Worm (Caenorhabditis elegans): ENCODE results near the gene R09H3.2.

Gene R09H3.2

ce11 chrX:1643442-1644096 is 21.3 kb downstream of the R09H3.2 start (continued):
- no peak for TF ChIP-seq Y79H2A.3 (GFP tag; conservative IDR thresholded peaks at IDR 0.05)
- no peak for TF ChIP-seq die-1 (tag; optimal IDR thresholded peaks at IDR 0.05)
- TF ChIP-seq bed-2 (GFP tag; IDR thresholded peaks at IDR 0.05): no peak
- TF ChIP-seq unc-130 (GFP tag; optimal IDR thresholded peaks at IDR 0.05): no peak
- TF ChIP-seq attf-3 (GFP tag; conservative IDR thresholded peaks at IDR 0.05): no peak
- no peak for TF ChIP-seq attf-6 (GFP tag; IDR thresholded peaks at IDR 0.05)
- TF ChIP-seq xnd-1 (tag; optimal IDR thresholded peaks at IDR 0.05): no peak
- peak in 1 of 3 experiments; percentile 35 for TF ChIP-seq lin-35 (GFP tag; optimal IDR thresholded peaks at IDR 0.05)
- no peak for TF ChIP-seq hlh-26 (GFP tag; conservative IDR thresholded peaks at IDR 0.05)
- TF ChIP-seq somi-1 (GFP tag; optimal IDR thresholded peaks at IDR 0.05): peak; percentile 2
- no peak for TF ChIP-seq nhr-120 (GFP tag; IDR thresholded peaks at IDR 0.05)
- no peak for TF ChIP-seq Y95B8A.8 (GFP tag; IDR thresholded peaks at IDR 0.05)
- TF ChIP-seq lir-1 (GFP tag; conservative IDR thresholded peaks at IDR 0.05): no peak
- TF ChIP-seq F37B4.10 (GFP tag; IDR thresholded peaks at IDR 0.05): no peak
- TF ChIP-seq madf-3 (GFP tag; IDR thresholded peaks at IDR 0.05): no peak
- peak; percentile 34 for TF ChIP-seq snpc-1.1 (tag; optimal IDR thresholded peaks at IDR 0.05; ENCODE audit: insufficient read depth)
- TF ChIP-seq nfya-1 (tag; optimal IDR thresholded peaks at IDR 0.05; ENCODE audit: borderline replicate concordance, insufficient read depth): no peak
- TF ChIP-seq zim-3 (tag; optimal IDR thresholded peaks at IDR 0.05): no peak
- no peak for TF ChIP-seq dox-1 (GFP tag; IDR thresholded peaks at IDR 0.05)
- peak; percentile 75 for TF ChIP-seq rpc-1 (optimal IDR thresholded peaks at IDR 0.05)
- peak; percentile 87 for TF ChIP-seq rpc-1 (tag; optimal IDR thresholded peaks at IDR 0.05)
- TF ChIP-seq atf-7 (tag; optimal IDR thresholded peaks at IDR 0.05): no peak

- TF ChIP-seq ceh-91 (GFP tag; IDR thresholded peaks at IDR 0.05) (no peak), snpc-4 (GFP tag; optimal IDR thresholded peaks at IDR 0.05) (no peak), snpc-4 (tag; optimal IDR thresholded peaks at IDR 0.05) (peak in 2 of 4 experiments; percentile 21 to 52), T07F8.4 (tag; optimal IDR thresholded peaks at IDR 0.05) (no peak)
Observed at ce11 chrX:1630881-1631516, 33.8 kb downstream of the R09H3.2 start, which contains the start of gene ZK380.2. Gene ZK380.2 (plus strand): TSS chrX:1631466.

ce11 chrX:1629746-1630145 is 35.1 kb downstream of the R09H3.2 start:
- peak; percentile 40 for TF ChIP-seq rpc-1 (optimal IDR thresholded peaks at IDR 0.05)
- TF ChIP-seq rpc-1 (tag; optimal IDR thresholded peaks at IDR 0.05): peak; percentile 70
- TF ChIP-seq tbp1 (GFP tag; optimal IDR thresholded peaks at IDR 0.05): peak; percentile 77
- TF ChIP-seq B0261.1 (tag; optimal IDR thresholded peaks at IDR 0.05): peak; percentile 40
- TF ChIP-seq ztf-3 (GFP tag; optimal IDR thresholded peaks at IDR 0.05): no peak
- TF ChIP-seq ztf-25 (GFP tag; IDR thresholded peaks at IDR 0.05): no peak
- TF ChIP-seq lin-26 (GFP tag; IDR thresholded peaks at IDR 0.05): peak; percentile 28; the same call in 1 of the 2 replicates
- peak; percentile 10 for TF ChIP-seq him-1 (tag; optimal IDR thresholded peaks at IDR 0.05)
- no peak for TF ChIP-seq D2030.7 (GFP tag; IDR thresholded peaks at IDR 0.05)
- TF ChIP-seq Y95B8A.8 (GFP tag; IDR thresholded peaks at IDR 0.05): no peak

ce11 chrX:1627837-1628236 is 37.0 kb downstream of the R09H3.2 start, which contains the start of gene fbxb-58:
Gene fbxb-58 (plus strand): TSS chrX:1628137.
- TF ChIP-seq snpc-4 (GFP tag; optimal IDR thresholded peaks at IDR 0.05) (no peak), snpc-4 (tag; optimal IDR thresholded peaks at IDR 0.05) (no peak), madf-8 (GFP tag; conservative IDR thresholded peaks at IDR 0.05) (no peak), hmg-1.2 (GFP tag; IDR thresholded peaks at IDR 0.05) (no peak), ztf-25 (GFP tag; IDR thresholded peaks at IDR 0.05) (no peak)
